Worm (Caenorhabditis elegans): Measurements from ENCODE around the gene mig-10.

Gene mig-10

DNA sequence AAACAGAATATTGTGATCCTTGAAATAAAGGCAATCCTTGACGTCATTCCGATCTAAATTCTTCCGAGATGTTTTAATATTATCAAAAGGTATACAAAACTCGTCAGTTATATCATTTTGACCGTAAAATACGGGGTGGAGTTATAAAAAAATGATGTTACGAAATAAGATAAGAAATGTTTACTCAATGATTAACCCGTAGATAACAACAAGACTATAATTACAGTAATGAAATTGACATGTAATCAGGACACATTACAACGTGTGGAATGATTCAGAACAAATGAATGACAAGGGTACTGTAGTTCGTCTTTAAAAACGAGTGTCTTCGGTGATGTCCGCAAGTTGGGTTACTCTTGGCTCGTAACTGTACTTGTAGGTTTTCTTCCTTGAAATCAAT, 41.1 kb upstream of the mig-10 start, which contains the start of gene tsp-2:
TSS of gene tsp-2 (minus strand) at position 109 of the 400 bp plus-strand sequence.
- no peak for TF ChIP-seq unc-62 (GFP tag; optimal IDR thresholded peaks at IDR 0.05)
- no peak for TF ChIP-seq ceh-43 (GFP tag; optimal IDR thresholded peaks at IDR 0.05)
- no peak for TF ChIP-seq nhr-76 (tag; optimal IDR thresholded peaks at IDR 0.05)
- no peak for TF ChIP-seq pha-4 (tag; optimal IDR thresholded peaks at IDR 0.05)
- no peak for TF ChIP-seq nhr-12 (tag; optimal IDR thresholded peaks at IDR 0.05)
- TF ChIP-seq lsy-2 (tag; optimal IDR thresholded peaks at IDR 0.05), result no peak
- TF ChIP-seq ces-1 (GFP tag; optimal IDR thresholded peaks at IDR 0.05), result no peak
- TF ChIP-seq cnd-1 (tag; optimal IDR thresholded peaks at IDR 0.05), result no peak
- TF ChIP-seq blmp-1 (tag; optimal IDR thresholded peaks at IDR 0.05), result no peak
- TF ChIP-seq tbx-8 (GFP tag; optimal IDR thresholded peaks at IDR 0.05), result no peak
- no peak for TF ChIP-seq mep-1 (tag; optimal IDR thresholded peaks at IDR 0.05)
- TF ChIP-seq nhr-2 (tag; optimal IDR thresholded peaks at IDR 0.05), result no peak

DNA sequence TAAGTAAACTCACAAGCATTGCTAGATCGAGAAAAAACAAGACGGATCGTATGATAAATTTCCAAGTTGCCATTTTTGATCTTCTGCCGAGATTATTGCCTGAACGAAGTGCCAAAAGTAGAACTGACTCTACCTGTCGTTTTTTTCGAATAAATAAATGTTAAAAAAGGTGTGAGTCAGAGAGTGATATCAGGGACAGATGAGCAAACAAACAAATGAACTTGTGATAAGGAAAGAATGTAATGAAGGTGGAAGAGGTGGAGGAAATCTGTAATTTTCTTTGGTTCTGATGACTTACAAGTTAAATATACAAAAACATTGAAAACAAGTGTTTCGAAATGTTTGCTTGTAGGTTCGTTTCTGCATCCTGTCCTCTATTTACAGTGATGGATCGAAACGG, 39.6 kb upstream of the mig-10 start, which contains the start of gene tsp-1:
TSS of gene tsp-1 (minus strand) at position 99 of the 400 bp plus-strand sequence.
- TF ChIP-seq unc-62 (GFP tag; optimal IDR thresholded peaks at IDR 0.05) (no peak), blmp-1 (tag; optimal IDR thresholded peaks at IDR 0.05) (no peak), flh-1 (GFP tag; optimal IDR thresholded peaks at IDR 0.05) (no peak), ceh-39 (tag; optimal IDR thresholded peaks at IDR 0.05) (no peak), ceh-43 (GFP tag; optimal IDR thresholded peaks at IDR 0.05) (no peak), nhr-12 (tag; optimal IDR thresholded peaks at IDR 0.05) (no peak), ces-1 (GFP tag; optimal IDR thresholded peaks at IDR 0.05) (no peak), snpc-4 (tag; optimal IDR thresholded peaks at IDR 0.05) (no peak), hlh-1 (tag; optimal IDR thresholded peaks at IDR 0.05) (no peak), unc-39 (tag; optimal IDR thresholded peaks at IDR 0.05) (no peak)

- no peak for TF ChIP-seq mab-5 (tag; optimal IDR thresholded peaks at IDR 0.05)
Observed at ce11 chrIII:8240247-8240646, 38.7 kb upstream of the mig-10 start.

DNA sequence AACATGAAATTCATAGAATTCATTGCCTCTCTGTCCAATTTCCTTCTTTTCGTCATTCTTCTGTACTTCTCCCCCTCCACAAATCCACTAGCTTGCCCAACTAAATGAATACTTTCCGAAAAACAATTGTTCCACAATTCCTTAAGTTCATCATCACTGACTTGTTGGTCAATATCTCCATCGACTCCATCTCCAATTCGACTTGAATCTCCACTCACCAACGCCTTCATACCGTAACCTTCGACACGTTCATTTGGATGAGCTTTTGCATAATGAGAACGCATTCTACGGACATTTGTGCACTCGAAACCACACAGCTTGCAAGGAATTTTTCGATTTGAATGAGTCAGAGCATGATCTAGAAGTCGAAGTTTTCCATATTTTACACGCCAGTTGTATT, 38.0 kb upstream of the mig-10 start:
- TF ChIP-seq sptf-1 (tag; optimal IDR thresholded peaks at IDR 0.05) (no peak), unc-39 (tag; optimal IDR thresholded peaks at IDR 0.05) (no peak), bed-3 (GFP tag; optimal IDR thresholded peaks at IDR 0.05) (no peak), ceh-39 (tag; optimal IDR thresholded peaks at IDR 0.05) (no peak), snpc-4 (tag; optimal IDR thresholded peaks at IDR 0.05) (no peak), pha-4 (tag; optimal IDR thresholded peaks at IDR 0.05) (no peak), elt-1 (tag; optimal IDR thresholded peaks at IDR 0.05; ENCODE audit: borderline replicate concordance, insufficient read depth) (no peak), hlh-1 (tag; optimal IDR thresholded peaks at IDR 0.05) (no peak), nhr-28 (tag; optimal IDR thresholded peaks at IDR 0.05) (no peak), ceh-83 (GFP tag; optimal IDR thresholded peaks at IDR 0.05) (no peak)

DNA sequence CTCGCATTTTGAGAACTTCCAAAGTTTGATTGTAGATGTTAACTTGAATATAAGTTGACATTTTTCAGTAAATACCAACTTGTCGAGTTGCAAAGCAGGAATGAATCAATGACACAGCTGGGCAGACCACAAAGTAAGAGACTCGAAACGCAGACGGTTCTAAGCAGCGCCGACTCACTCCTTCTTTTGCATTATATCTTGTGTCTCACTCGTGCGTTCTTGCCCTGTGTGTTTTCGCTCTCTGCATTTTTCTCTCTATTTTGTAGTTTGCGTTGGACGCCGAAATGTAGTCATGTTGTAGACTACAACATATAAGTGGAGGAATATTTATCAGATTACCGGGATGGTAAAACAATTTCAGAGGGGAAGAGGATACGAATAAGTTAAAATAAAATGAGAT, 36.1 kb upstream of the mig-10 start, which contains the start of gene C02F5.12:
TSS of gene C02F5.12 (minus strand) at position 221 of the 400 bp plus-strand sequence.
- TF ChIP-seq unc-39 (tag; optimal IDR thresholded peaks at IDR 0.05) (no peak), lsy-2 (tag; optimal IDR thresholded peaks at IDR 0.05) (peak; percentile 3), nhr-12 (tag; optimal IDR thresholded peaks at IDR 0.05) (peak; percentile 95), mep-1 (tag; optimal IDR thresholded peaks at IDR 0.05) (peak; percentile 6), nhr-28 (tag; optimal IDR thresholded peaks at IDR 0.05) (peak; percentile 19), unc-62 (GFP tag; optimal IDR thresholded peaks at IDR 0.05) (no peak)

- peak; percentile 6 for TF ChIP-seq hlh-1 (tag; optimal IDR thresholded peaks at IDR 0.05)
- TF ChIP-seq nhr-28 (tag; optimal IDR thresholded peaks at IDR 0.05), result no peak
- no peak for TF ChIP-seq zip-8 (tag; optimal IDR thresholded peaks at IDR 0.05)
- TF ChIP-seq mab-5 (tag; optimal IDR thresholded peaks at IDR 0.05), result no peak
- TF ChIP-seq snpc-4 (tag; optimal IDR thresholded peaks at IDR 0.05), result no peak
- TF ChIP-seq unc-120 (tag; optimal IDR thresholded peaks at IDR 0.05; ENCODE audit: poor library complexity, severe bottlenecking), result no peak
- TF ChIP-seq nhr-12 (tag; optimal IDR thresholded peaks at IDR 0.05), result no peak
- TF ChIP-seq sem-2 (GFP tag; optimal IDR thresholded peaks at IDR 0.05), result no peak
- no peak for TF ChIP-seq lin-13 (tag; optimal IDR thresholded peaks at IDR 0.05)
- no peak for TF ChIP-seq nhr-237 (tag; optimal IDR thresholded peaks at IDR 0.05)
- no peak for TF ChIP-seq mls-2 (tag; optimal IDR thresholded peaks at IDR 0.05)
- TF ChIP-seq lsy-2 (tag; optimal IDR thresholded peaks at IDR 0.05), result peak; percentile 6
Observed at ce11 chrIII:8244052-8244451, 34.8 kb upstream of the mig-10 start, which contains the start of the genes pbs-6 and cids-1. TSS of gene pbs-6 (minus strand) at chrIII:8244092. TSS of gene cids-1 (plus strand) at chrIII:8244445.
